Worm (Caenorhabditis elegans): ENCODE measurements around the gene zip-5.

Gene zip-5

ce11 chrV:13309806-13310205 is 45.5 kb downstream of the zip-5 start:
- TF ChIP-seq unc-120 (tag; optimal IDR thresholded peaks at IDR 0.05; ENCODE audit: poor library complexity, severe bottlenecking) (no peak), blmp-1 (tag; optimal IDR thresholded peaks at IDR 0.05) (no peak), unc-39 (tag; optimal IDR thresholded peaks at IDR 0.05) (no peak), bed-3 (GFP tag; optimal IDR thresholded peaks at IDR 0.05) (no peak), lsy-2 (tag; optimal IDR thresholded peaks at IDR 0.05) (no peak), sem-2 (GFP tag; optimal IDR thresholded peaks at IDR 0.05) (no peak), nhr-12 (tag; optimal IDR thresholded peaks at IDR 0.05) (no peak), flh-1 (GFP tag; optimal IDR thresholded peaks at IDR 0.05) (no peak), elt-3 (tag; optimal IDR thresholded peaks at IDR 0.05) (no peak), ceh-83 (GFP tag; optimal IDR thresholded peaks at IDR 0.05) (no peak), tbx-8 (GFP tag; optimal IDR thresholded peaks at IDR 0.05) (no peak), ceh-43 (GFP tag; optimal IDR thresholded peaks at IDR 0.05) (no peak), nhr-237 (tag; optimal IDR thresholded peaks at IDR 0.05) (no peak), elt-1 (tag; optimal IDR thresholded peaks at IDR 0.05; ENCODE audit: borderline replicate concordance, insufficient read depth) (no peak), sptf-1 (tag; optimal IDR thresholded peaks at IDR 0.05) (no peak), ces-1 (GFP tag; optimal IDR thresholded peaks at IDR 0.05) (no peak), nhr-28 (tag; optimal IDR thresholded peaks at IDR 0.05) (no peak), ztf-11 (tag; optimal IDR thresholded peaks at IDR 0.05) (no peak), lin-32 (GFP tag; optimal IDR thresholded peaks at IDR 0.05) (no peak), pha-4 (tag; optimal IDR thresholded peaks at IDR 0.05) (no peak)

- TF ChIP-seq elt-1 (tag; optimal IDR thresholded peaks at IDR 0.05; ENCODE audit: borderline replicate concordance, insufficient read depth) = no peak
- TF ChIP-seq unc-62 (GFP tag; optimal IDR thresholded peaks at IDR 0.05) = no peak
- TF ChIP-seq nhr-12 (tag; optimal IDR thresholded peaks at IDR 0.05) = no peak
- no peak for TF ChIP-seq nhr-28 (tag; optimal IDR thresholded peaks at IDR 0.05)
Measured at ce11 chrV:13312210-13312676, 47.9 kb downstream of the zip-5 start, which contains the start of gene nasp-2. TSS of gene nasp-2 (minus strand) at chrV:13312260.

- TF ChIP-seq lsy-2 (tag; optimal IDR thresholded peaks at IDR 0.05) (peak; percentile 62), unc-39 (tag; optimal IDR thresholded peaks at IDR 0.05) (no peak), ceh-39 (tag; optimal IDR thresholded peaks at IDR 0.05) (peak; percentile 31), cnd-1 (tag; optimal IDR thresholded peaks at IDR 0.05) (no peak), ham-2 (GFP tag; optimal IDR thresholded peaks at IDR 0.05) (no peak), hlh-1 (tag; optimal IDR thresholded peaks at IDR 0.05) (no peak), mep-1 (tag; optimal IDR thresholded peaks at IDR 0.05) (peak; percentile 57), ceh-43 (GFP tag; optimal IDR thresholded peaks at IDR 0.05) (no peak), elt-3 (tag; optimal IDR thresholded peaks at IDR 0.05) (no peak), elt-1 (tag; optimal IDR thresholded peaks at IDR 0.05; ENCODE audit: borderline replicate concordance, insufficient read depth) (no peak), lin-13 (tag; optimal IDR thresholded peaks at IDR 0.05) (peak; percentile 25), bed-3 (GFP tag; optimal IDR thresholded peaks at IDR 0.05) (no peak), drap-1 (GFP tag; optimal IDR thresholded peaks at IDR 0.05) (no peak), nhr-237 (tag; optimal IDR thresholded peaks at IDR 0.05) (no peak), pha-4 (tag; optimal IDR thresholded peaks at IDR 0.05) (peak; percentile 17), sem-2 (GFP tag; optimal IDR thresholded peaks at IDR 0.05) (no peak)
Measured at ce11 chrV:13313045-13313623, 48.8 kb downstream of the zip-5 start, which contains the start of gene C50B6.3. TSS of gene C50B6.3 (plus strand) at chrV:13313573.

- TF ChIP-seq ceh-43 (GFP tag; optimal IDR thresholded peaks at IDR 0.05) (no peak), lsy-2 (tag; optimal IDR thresholded peaks at IDR 0.05) (no peak), blmp-1 (tag; optimal IDR thresholded peaks at IDR 0.05) (no peak), lin-32 (GFP tag; optimal IDR thresholded peaks at IDR 0.05) (no peak), ceh-39 (tag; optimal IDR thresholded peaks at IDR 0.05) (no peak), mab-5 (tag; optimal IDR thresholded peaks at IDR 0.05) (no peak), sptf-1 (tag; optimal IDR thresholded peaks at IDR 0.05) (no peak), ces-1 (GFP tag; optimal IDR thresholded peaks at IDR 0.05) (no peak), nhr-28 (tag; optimal IDR thresholded peaks at IDR 0.05) (no peak)
Measured at ce11 chrV:13317911-13318502, 53.7 kb downstream of the zip-5 start, which contains the start of the genes col-161 and srh-18. TSS of gene col-161 (minus strand) at chrV:13318011. TSS of gene srh-18 (plus strand) at chrV:13318452.

All from whole organism, mixed stage, embryonic.